Worm (Caenorhabditis elegans) whole organism, L4 larva: ENCODE data around the gene R02D5.7.

Source experiments
- R02D3.7 ChIP-seq: fragments of 150-350 bp; sonication (generic microtip); optimal IDR thresholded peaks from 3 replicates; lab custom pipeline; 2014; ENCODE audit warnings: missing biosample characterization, missing genetic modification characterization
- Y48G9A.11 ChIP-seq: fragments of 200-800 bp; sonication (Bioruptor generic); IDR thresholded peaks from 2 replicates; pipeline ENCODE4 v1.3.6; 2022; ENCODE audit warnings: missing genetic modification reagents, missing genetic modification characterization, missing compliant biosample characterization
- ama-1 ChIP-seq: fragments of 150-350 bp; optimal IDR thresholded peaks from 2 replicates; lab custom pipeline; 2014; ENCODE audit warnings: inconsistent platforms, mixed read lengths
- ceh-82 ChIP-seq: sonication (generic microtip); optimal IDR thresholded peaks from 2 replicates; lab custom pipeline; 2017; ENCODE audit warnings: missing biosample characterization, missing genetic modification characterization
- dmd-9 ChIP-seq: fragments of 200-800 bp; sonication (Bioruptor generic); IDR thresholded peaks from 2 replicates; pipeline ENCODE4 v1.3.6; 2022; ENCODE audit warnings: missing genetic modification reagents, missing genetic modification characterization, missing compliant biosample characterization
- dve-1 ChIP-seq: sonication (generic microtip); optimal IDR thresholded peaks from 2 replicates; lab custom pipeline; 2017; ENCODE audit warnings: antibody characterized with exemption, mild to moderate bottlenecking, missing genetic modification characterization, missing compliant biosample characterization; ENCODE audit not compliant: insufficient read depth
- egl-27 ChIP-seq: sonication (generic microtip); optimal IDR thresholded peaks from 3 replicates; lab custom pipeline; 2017; ENCODE audit warnings: missing biosample characterization, missing genetic modification reagents, missing genetic modification characterization
- hlh-30 ChIP-seq: sonication (generic microtip); optimal IDR thresholded peaks from 2 replicates; lab custom pipeline; 2017; ENCODE audit warnings: antibody characterized with exemption, mild to moderate bottlenecking, missing genetic modification characterization, missing compliant biosample characterization; ENCODE audit not compliant: insufficient read depth
- lin-1 ChIP-seq: fragments of 200-800 bp; sonication (Bioruptor generic); IDR thresholded peaks from 2 replicates; pipeline ENCODE4 v1.3.6; 2022; ENCODE audit warnings: missing genetic modification reagents, missing genetic modification characterization, missing compliant biosample characterization
- nhr-25 ChIP-seq: sonication (generic microtip); optimal IDR thresholded peaks from 2 replicates; lab custom pipeline; 2017; ENCODE audit warnings: missing genetic modification characterization, mild to moderate bottlenecking, missing compliant biosample characterization, antibody characterized with exemption, moderate library complexity, borderline replicate concordance; ENCODE audit not compliant: insufficient read depth
- nhr-76 ChIP-seq: fragments of 150-350 bp; optimal IDR thresholded peaks from 2 replicates; lab custom pipeline; 2014; ENCODE audit warnings: missing biosample characterization, missing genetic modification characterization
- pha-4 ChIP-seq, 2 experiments: fragments of 150-350 bp in 1 of 2; fragments of 200-800 bp in 1 of 2; sonication (Bioruptor generic) in 1 of 2; IDR thresholded peaks in 1 of 2; optimal IDR thresholded peaks in 1 of 2; 2 replicates each; pipeline versions ENCODE4 v1.3.6 to Lab custom; 2014 to 2022; ENCODE audit warnings: missing genetic modification characterization in 2 of 2, missing genetic modification reagents in 2 of 2, missing biosample characterization in 1 of 2, missing compliant biosample characterization in 1 of 2
- pqm-1 ChIP-seq: sonication (generic microtip); optimal IDR thresholded peaks from 2 replicates; lab custom pipeline; 2017; ENCODE audit warnings: missing biosample characterization, missing genetic modification characterization
- ztf-11 ChIP-seq: fragments of 150-350 bp; optimal IDR thresholded peaks from 2 replicates; lab custom pipeline; 2014; ENCODE audit warnings: missing biosample characterization, missing genetic modification characterization

- TF ChIP-seq egl-27 (tag; lab: Kevin White, UChicago) (no peak), pha-4 (GFP tag; IDR thresholded peaks at IDR 0.05; lab: Robert Waterston, UW) (no peak), pha-4 (tag; optimal IDR thresholded peaks at IDR 0.05; lab: Kevin White, UChicago) (no peak), ama-1 (lab: Kevin White, UChicago) (peak; percentile 12), ceh-82 (tag; lab: Kevin White, UChicago) (no peak), pqm-1 (no peak), lin-1 (GFP tag; lab: Robert Waterston, UW) (no peak), ztf-11 (tag; lab: Kevin White, UChicago) (no peak), nhr-76 (no peak), R02D3.7 (tag; lab: Kevin White, UChicago) (no peak), dve-1 (tag; lab: Kevin White, UChicago) (no peak), hlh-30 (tag; lab: Kevin White, UChicago) (no peak), Y48G9A.11 (GFP tag; lab: Robert Waterston, UW) (no peak), nhr-25 (tag; lab: Kevin White, UChicago) (no peak), dmd-9 (GFP tag; lab: Robert Waterston, UW) (no peak)
These were observed 31.9 kb downstream of the R02D5.7 start, which contains the start of gene F23B12.7 for ce11 chrV:14449397-14449796.
